Worm (Caenorhabditis elegans) whole organism, young adult: Measurements from ENCODE around the gene B0563.1.
A peak's percentile ranks its signal among the peaks of the same experiment; 100 is the strongest.

Experiments used
- B0336.3 ChIP-seq: fragments of 200-800 bp; sonication (Bioruptor generic); IDR thresholded peaks from 2 replicates; pipeline ENCODE4 v1.3.6; 2022; ENCODE audit warnings: missing genetic modification characterization, missing compliant biosample characterization
- C17E4.6 ChIP-seq: fragments of 200-800 bp; sonication (Bioruptor generic); IDR thresholded peaks from 2 replicates; pipeline ENCODE4 v1.3.6; 2022; ENCODE audit warnings: missing genetic modification reagents, missing genetic modification characterization, missing compliant biosample characterization
- T07F8.4 ChIP-seq: sonication (generic microtip); optimal IDR thresholded peaks from 2 replicates; lab custom pipeline; 2016; ENCODE audit warnings: mild to moderate bottlenecking, missing genetic modification characterization, moderate library complexity, missing compliant biosample characterization
- atf-7 ChIP-seq: sonication (generic microtip); optimal IDR thresholded peaks from 2 replicates; lab custom pipeline; 2017; ENCODE audit warnings: mild to moderate bottlenecking, missing genetic modification characterization, missing compliant biosample characterization
- cebp-1 ChIP-seq, 2 experiments: fragments of 200-800 bp in 1 of 2; sonication (Bioruptor generic) in 1 of 2; sonication (generic microtip) in 1 of 2; IDR thresholded peaks in 1 of 2; optimal IDR thresholded peaks in 1 of 2; 2 replicates each; pipeline versions ENCODE4 v1.3.6 to Lab custom; 2017 to 2022; ENCODE audit warnings: missing compliant biosample characterization in 2 of 2, missing genetic modification characterization in 2 of 2, mild to moderate bottlenecking in 1 of 2, missing genetic modification reagents in 1 of 2, moderate library complexity in 1 of 2
- chd-7 ChIP-seq: sonication (generic microtip); optimal IDR thresholded peaks from 2 replicates; lab custom pipeline; 2016; ENCODE audit warnings: mild to moderate bottlenecking, missing genetic modification characterization, moderate library complexity, missing compliant biosample characterization
- dox-1 ChIP-seq: fragments of 200-800 bp; sonication (Bioruptor generic); IDR thresholded peaks from 2 replicates; pipeline ENCODE4 v1.3.6; 2022; ENCODE audit warnings: missing genetic modification reagents, missing genetic modification characterization, missing compliant biosample characterization
- hrde-1 ChIP-seq: sonication (generic microtip); optimal IDR thresholded peaks from 2 replicates; lab custom pipeline; 2016; ENCODE audit warnings: missing genetic modification characterization, mild to moderate bottlenecking, missing compliant biosample characterization, moderate library complexity, missing genotype, missing genetic modification reagents, borderline replicate concordance
- let-526 ChIP-seq: fragments of 200-800 bp; sonication (Bioruptor generic); IDR thresholded peaks from 2 replicates; pipeline ENCODE4 v1.3.6; 2022; ENCODE audit warnings: missing genetic modification reagents, missing genetic modification characterization, missing compliant biosample characterization
- lin-40 ChIP-seq: sonication (generic microtip); optimal IDR thresholded peaks from 2 replicates; lab custom pipeline; 2016; ENCODE audit warnings: missing genetic modification characterization, mild to moderate bottlenecking, missing compliant biosample characterization, missing genotype, missing genetic modification reagents
- madf-8 ChIP-seq: fragments of 200-800 bp; sonication (Bioruptor generic); conservative IDR thresholded peaks from 2 replicates; pipeline ENCODE4 v1.3.6; 2022; ENCODE audit warnings: missing genetic modification reagents, missing genetic modification characterization, missing compliant biosample characterization
- nhr-80 ChIP-seq: sonication (generic microtip); optimal IDR thresholded peaks from 2 replicates; lab custom pipeline; 2016; ENCODE audit warnings: missing genetic modification characterization, missing compliant biosample characterization
- nhr-90 ChIP-seq: sonication (generic microtip); optimal IDR thresholded peaks from 2 replicates; lab custom pipeline; 2016; ENCODE audit warnings: missing genotype, mild to moderate bottlenecking, missing genetic modification characterization, missing compliant biosample characterization
- sea-2 ChIP-seq: fragments of 200-800 bp; sonication (Bioruptor generic); IDR thresholded peaks from 2 replicates; pipeline ENCODE4 v1.3.6; 2022; ENCODE audit warnings: missing genetic modification characterization, missing compliant biosample characterization
- snpc-1.1 ChIP-seq: sonication (generic microtip); optimal IDR thresholded peaks from 2 replicates; lab custom pipeline; 2017; ENCODE audit warnings: missing genetic modification characterization, mild to moderate bottlenecking, missing compliant biosample characterization, antibody characterized with exemption, moderate library complexity, missing genotype, missing genetic modification reagents; ENCODE audit not compliant: insufficient read depth
- tbp1 ChIP-seq: fragments of 200-800 bp; sonication (Bioruptor generic); optimal IDR thresholded peaks from 2 replicates; lab custom pipeline; 2018; ENCODE audit warnings: mild to moderate bottlenecking, missing genetic modification characterization, missing compliant biosample characterization
- unc-62 ChIP-seq: fragments of 150-350 bp; optimal IDR thresholded peaks from 2 replicates; lab custom pipeline; 2014; ENCODE audit warnings: missing biosample characterization, missing genetic modification reagents, missing genetic modification characterization
- ztf-22 ChIP-seq: fragments of 200-800 bp; sonication (Bioruptor generic); optimal IDR thresholded peaks from 2 replicates; lab custom pipeline; 2018; ENCODE audit warnings: mild to moderate bottlenecking, missing genetic modification characterization, moderate library complexity, missing compliant biosample characterization
- ztf-26 ChIP-seq: sonication (generic microtip); optimal IDR thresholded peaks from 2 replicates; lab custom pipeline; 2017; ENCODE audit warnings: missing genetic modification characterization, missing compliant biosample characterization

The B0563.1 gene

ce11 chrX:9213873-9214341, 42.6 kb downstream of the B0563.1 start, which contains the start of gene C35B8.3:
TSS of gene C35B8.3 (plus strand) at chrX:9213923.
- TF ChIP-seq B0336.3 (GFP tag; lab: Robert Waterston, UW) (peak; percentile 67), atf-7 (tag; lab: Kevin White, UChicago) (peak; percentile 48), nhr-80 (peak; percentile 91), lin-40 (tag; lab: Kevin White, UChicago) (peak; percentile 51), C17E4.6 (GFP tag; lab: Robert Waterston, UW) (no peak), let-526 (GFP tag; lab: Robert Waterston, UW) (0 out of 2 replicates have a peak, but pooled peaks have one; percentile 28), ztf-22 (GFP tag; lab: Kevin White, UChicago) (peak; percentile 69), dox-1 (GFP tag; lab: Robert Waterston, UW) (no peak), unc-62 (peak; percentile 92), T07F8.4 (tag; lab: Kevin White, UChicago) (no peak), tbp1 (GFP tag; lab: Kevin White, UChicago) (peak; percentile 15), sea-2 (no peak), snpc-1.1 (tag; lab: Kevin White, UChicago) (no peak), madf-8 (GFP tag; lab: Robert Waterston, UW) (no peak), cebp-1 (GFP tag; IDR thresholded peaks at IDR 0.05; lab: Robert Waterston, UW) (no peak), cebp-1 (tag; optimal IDR thresholded peaks at IDR 0.05; lab: Kevin White, UChicago) (peak; percentile 70), nhr-90 (tag; lab: Kevin White, UChicago) (peak; percentile 36), ztf-26 (tag; lab: Kevin White, UChicago) (peak; percentile 61), chd-7 (tag; lab: Kevin White, UChicago) (no peak), hrde-1 (no peak)
